Worm (Caenorhabditis elegans): ENCODE measurements around the gene pes-1.

- TF ChIP-seq nhr-77 (tag; optimal IDR thresholded peaks at IDR 0.05) (no peak), nhr-28 (tag; optimal IDR thresholded peaks at IDR 0.05) (no peak), fkh-10 (GFP tag; optimal IDR thresholded peaks at IDR 0.05) (no peak), lir-3 (tag; optimal IDR thresholded peaks at IDR 0.05; ENCODE audit: poor library complexity) (no peak), aly-2 (tag; optimal IDR thresholded peaks at IDR 0.05) (no peak), nhr-84 (tag; optimal IDR thresholded peaks at IDR 0.05) (no peak)
Observed at ce11 chrIV:5008378-5008777, 5.8 kb downstream of the pes-1 start, which contains the start of gene srm-2.
